Worm (Caenorhabditis elegans) whole organism, L4 larva: ENCODE results near the gene smc-4.

Experiments used
- F44E2.7 ChIP-seq: fragments of 200-800 bp; sonication (Bioruptor generic); IDR thresholded peaks from 2 replicates; pipeline ENCODE4 v2.1.2; 2022; ENCODE audit warnings: missing genetic modification characterization, missing compliant biosample characterization
- F49E8.2 ChIP-seq: sonication (generic microtip); optimal IDR thresholded peaks from 2 replicates; lab custom pipeline; 2016; ENCODE audit warnings: missing compliant biosample characterization, mild to moderate bottlenecking, missing genetic modification characterization, borderline replicate concordance
- R02D3.7 ChIP-seq: fragments of 150-350 bp; sonication (generic microtip); optimal IDR thresholded peaks from 3 replicates; lab custom pipeline; 2014; ENCODE audit warnings: missing biosample characterization, missing genetic modification characterization
- T20F7.1 ChIP-seq: fragments of 200-800 bp; sonication (Bioruptor generic); optimal IDR thresholded peaks from 2 replicates; lab custom pipeline; 2018; ENCODE audit warnings: mild to moderate bottlenecking, missing genetic modification characterization, missing compliant biosample characterization
- Y48G9A.11 ChIP-seq: fragments of 200-800 bp; sonication (Bioruptor generic); IDR thresholded peaks from 2 replicates; pipeline ENCODE4 v1.3.6; 2022; ENCODE audit warnings: missing genetic modification reagents, missing genetic modification characterization, missing compliant biosample characterization
- Y5F2A.4 ChIP-seq: fragments of 200-800 bp; sonication (Bioruptor generic); optimal IDR thresholded peaks from 2 replicates; lab custom pipeline; 2018; ENCODE audit warnings: mild to moderate bottlenecking, missing genetic modification characterization, missing compliant biosample characterization
- ZK337.2 ChIP-seq: fragments of 200-800 bp; sonication (Bioruptor generic); IDR thresholded peaks from 2 replicates; pipeline ENCODE4 v1.3.6; 2022; ENCODE audit warnings: missing genetic modification reagents, missing genetic modification characterization, missing compliant biosample characterization
- ZK546.5 ChIP-seq, 2 experiments: sonication (generic microtip); optimal IDR thresholded peaks; 2 replicates each; lab custom pipeline; 2017; ENCODE audit warnings: missing biosample characterization in 2 of 2, missing genetic modification characterization in 2 of 2
- aly-2 ChIP-seq: sonication (generic microtip); optimal IDR thresholded peaks from 2 replicates; lab custom pipeline; 2018; ENCODE audit warnings: missing biosample characterization, missing genetic modification characterization
- ama-1 ChIP-seq: fragments of 150-350 bp; optimal IDR thresholded peaks from 2 replicates; lab custom pipeline; 2014; ENCODE audit warnings: inconsistent platforms, mixed read lengths
- attf-4 ChIP-seq: sonication (generic microtip); optimal IDR thresholded peaks from 3 replicates; lab custom pipeline; 2017; ENCODE audit warnings: missing biosample characterization, missing genetic modification characterization
- ceh-82 ChIP-seq: sonication (generic microtip); optimal IDR thresholded peaks from 2 replicates; lab custom pipeline; 2017; ENCODE audit warnings: missing biosample characterization, missing genetic modification characterization
- cey-2 ChIP-seq: sonication (generic microtip); optimal IDR thresholded peaks from 3 replicates; lab custom pipeline; 2017; ENCODE audit warnings: missing genetic modification characterization, mild to moderate bottlenecking, missing compliant biosample characterization, antibody characterized with exemption, borderline replicate concordance; ENCODE audit not compliant: insufficient read depth
- ctbp-1 ChIP-seq: fragments of 200-800 bp; sonication (Bioruptor generic); IDR thresholded peaks from 2 replicates; pipeline ENCODE4 v1.3.6; 2022; ENCODE audit warnings: missing genetic modification reagents, missing genetic modification characterization, missing compliant biosample characterization
- dmd-6 ChIP-seq: fragments of 200-800 bp; sonication (Bioruptor generic); IDR thresholded peaks from 2 replicates; pipeline ENCODE4 v1.3.6; 2022; ENCODE audit warnings: missing genetic modification reagents, missing genetic modification characterization, missing compliant biosample characterization
- dmd-9 ChIP-seq: fragments of 200-800 bp; sonication (Bioruptor generic); IDR thresholded peaks from 2 replicates; pipeline ENCODE4 v1.3.6; 2022; ENCODE audit warnings: missing genetic modification reagents, missing genetic modification characterization, missing compliant biosample characterization
- dpl-1 ChIP-seq: fragments of 150-350 bp; optimal IDR thresholded peaks from 2 replicates; lab custom pipeline; 2014; ENCODE audit warnings: missing biosample characterization, missing genetic modification reagents, missing genetic modification characterization
- dve-1 ChIP-seq: sonication (generic microtip); optimal IDR thresholded peaks from 2 replicates; lab custom pipeline; 2017; ENCODE audit warnings: antibody characterized with exemption, mild to moderate bottlenecking, missing genetic modification characterization, missing compliant biosample characterization; ENCODE audit not compliant: insufficient read depth
- egl-27 ChIP-seq: sonication (generic microtip); optimal IDR thresholded peaks from 3 replicates; lab custom pipeline; 2017; ENCODE audit warnings: missing biosample characterization, missing genetic modification reagents, missing genetic modification characterization
- egl-43 ChIP-seq: fragments of 200-800 bp; sonication (Bioruptor generic); IDR thresholded peaks from 2 replicates; pipeline ENCODE4 v1.3.6; 2022; ENCODE audit warnings: missing genetic modification reagents, missing genetic modification characterization, missing compliant biosample characterization
- fkh-10 ChIP-seq: fragments of 150-350 bp; optimal IDR thresholded peaks from 2 replicates; lab custom pipeline; 2014; ENCODE audit warnings: missing biosample characterization, missing genetic modification reagents, missing genetic modification characterization
- hlh-11 ChIP-seq: fragments of 200-800 bp; sonication (Bioruptor generic); optimal IDR thresholded peaks from 2 replicates; lab custom pipeline; 2018; ENCODE audit warnings: mild to moderate bottlenecking, missing genetic modification characterization, missing compliant biosample characterization
- lin-13 ChIP-seq: fragments of 150-350 bp; optimal IDR thresholded peaks from 2 replicates; lab custom pipeline; 2014; ENCODE audit warnings: missing biosample characterization, missing genetic modification reagents, missing genetic modification characterization
- lin-39 ChIP-seq: fragments of 150-350 bp; optimal IDR thresholded peaks from 2 replicates; lab custom pipeline; 2014; ENCODE audit warnings: missing biosample characterization, missing genetic modification reagents, missing genetic modification characterization
- lsy-2 ChIP-seq, 2 experiments: fragments of 150-350 bp in 1 of 2; sonication (generic microtip) in 1 of 2; optimal IDR thresholded peaks; 2 replicates each; lab custom pipeline; 2014 to 2017; ENCODE audit warnings: missing biosample characterization in 2 of 2, missing genetic modification characterization in 2 of 2
- madf-5 ChIP-seq, 2 experiments: fragments of 200-800 bp; sonication (Bioruptor generic); IDR thresholded peaks; 2 replicates each; pipeline ENCODE4 v1.3.6; 2022; ENCODE audit warnings: missing compliant biosample characterization in 2 of 2, missing genetic modification characterization in 2 of 2
- mep-1 ChIP-seq: fragments of 150-350 bp; sonication (generic microtip); optimal IDR thresholded peaks from 3 replicates; lab custom pipeline; 2014; ENCODE audit warnings: missing biosample characterization, missing genetic modification characterization
- mes-2 ChIP-seq: sonication (generic microtip); optimal IDR thresholded peaks from 2 replicates; lab custom pipeline; 2016; ENCODE audit warnings: missing genotype, mild to moderate bottlenecking, missing genetic modification characterization, missing compliant biosample characterization; ENCODE audit not compliant: poor library complexity, severe bottlenecking
- nhr-111 ChIP-seq: fragments of 200-800 bp; sonication (Bioruptor generic); optimal IDR thresholded peaks from 2 replicates; lab custom pipeline; 2018; ENCODE audit warnings: mild to moderate bottlenecking, missing genetic modification characterization, missing compliant biosample characterization
- nhr-28 ChIP-seq: fragments of 150-350 bp; optimal IDR thresholded peaks from 2 replicates; lab custom pipeline; 2014; ENCODE audit warnings: missing biosample characterization, missing genetic modification characterization
- nhr-42 ChIP-seq: fragments of 200-800 bp; sonication (Bioruptor generic); IDR thresholded peaks from 2 replicates; pipeline ENCODE4 v1.3.6; 2022; ENCODE audit warnings: missing genetic modification characterization, missing compliant biosample characterization
- nhr-48 ChIP-seq: sonication (generic microtip); optimal IDR thresholded peaks from 2 replicates; lab custom pipeline; 2016; ENCODE audit warnings: mild to moderate bottlenecking, missing genetic modification characterization, missing compliant biosample characterization
- nhr-6 ChIP-seq: fragments of 150-350 bp; optimal IDR thresholded peaks from 2 replicates; lab custom pipeline; 2014; ENCODE audit warnings: missing biosample characterization, missing genetic modification characterization
- pha-4 ChIP-seq, 2 experiments: fragments of 150-350 bp in 1 of 2; fragments of 200-800 bp in 1 of 2; sonication (Bioruptor generic) in 1 of 2; IDR thresholded peaks in 1 of 2; optimal IDR thresholded peaks in 1 of 2; 2 replicates each; pipeline versions ENCODE4 v1.3.6 to Lab custom; 2014 to 2022; ENCODE audit warnings: missing genetic modification characterization in 2 of 2, missing genetic modification reagents in 2 of 2, missing biosample characterization in 1 of 2, missing compliant biosample characterization in 1 of 2
- pqm-1 ChIP-seq: sonication (generic microtip); optimal IDR thresholded peaks from 2 replicates; lab custom pipeline; 2017; ENCODE audit warnings: missing biosample characterization, missing genetic modification characterization
- set-16 ChIP-seq: fragments of 200-800 bp; sonication (Bioruptor generic); IDR thresholded peaks from 2 replicates; pipeline ENCODE4 v1.3.6; 2022; ENCODE audit warnings: missing genetic modification reagents, missing genetic modification characterization, missing compliant biosample characterization
- spr-1 ChIP-seq: sonication (generic microtip); optimal IDR thresholded peaks from 2 replicates; lab custom pipeline; 2016; ENCODE audit warnings: mild to moderate bottlenecking, missing genetic modification characterization, missing compliant biosample characterization
- spr-3 ChIP-seq: fragments of 200-800 bp; sonication (Bioruptor generic); optimal IDR thresholded peaks from 2 replicates; lab custom pipeline; 2018; ENCODE audit warnings: mild to moderate bottlenecking, missing genetic modification characterization, missing compliant biosample characterization
- unc-130 ChIP-seq: sonication (generic microtip); optimal IDR thresholded peaks from 2 replicates; lab custom pipeline; 2016; ENCODE audit warnings: missing genetic modification reagents, missing genetic modification characterization, missing compliant biosample characterization
- unc-62 ChIP-seq, 3 experiments: fragments of 150-350 bp in 1 of 3; sonication (generic microtip); optimal IDR thresholded peaks in 2 of 3; peaks in 1 of 3; 1 replicate in 1 of 3; 2 replicates in 2 of 3; lab custom pipeline; 2014 to 2017; ENCODE audit warnings: missing biosample characterization in 3 of 3, missing genetic modification characterization in 3 of 3, missing genetic modification reagents in 3 of 3, missing genotype in 1 of 3
- zip-2 ChIP-seq: fragments of 150-350 bp; optimal IDR thresholded peaks from 2 replicates; lab custom pipeline; 2014; ENCODE audit warnings: missing biosample characterization, missing genetic modification characterization
- ztf-7 ChIP-seq: fragments of 150-350 bp; optimal IDR thresholded peaks from 2 replicates; lab custom pipeline; 2014; ENCODE audit warnings: missing biosample characterization, missing genetic modification characterization

Gene smc-4

DNA sequence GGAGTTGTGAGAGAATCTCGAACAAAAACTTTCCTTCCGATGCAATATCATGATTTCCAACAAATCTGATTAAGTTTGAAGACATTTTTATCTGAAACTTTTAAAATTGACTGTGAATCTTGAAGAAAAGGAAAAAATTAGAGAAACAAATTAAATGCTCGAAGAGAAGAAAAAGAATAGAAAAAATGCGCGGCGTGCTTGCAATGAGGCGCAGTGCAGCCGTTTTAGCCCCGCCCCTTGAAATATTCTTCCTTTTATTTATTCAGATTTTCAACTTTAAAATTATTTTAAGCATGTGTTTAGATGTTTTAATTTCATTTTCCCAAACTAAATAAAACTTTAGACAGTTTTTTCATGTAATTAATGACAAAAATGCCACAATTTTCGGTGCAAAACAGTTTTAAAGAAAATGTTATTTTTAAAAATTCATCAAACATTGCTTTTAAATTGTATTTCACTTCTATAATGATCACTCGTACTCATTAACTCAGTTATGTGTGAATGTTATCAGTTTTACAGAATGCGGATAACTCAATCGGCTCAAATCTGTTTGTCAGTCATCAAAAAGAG is 44.9 kb upstream of the smc-4 start, which contains the start of the genes mrps-34 and cisd-3.1:
Gene mrps-34, minus strand, starts transcription at position 91 of the 570 bp plus-strand sequence.
Gene cisd-3.1, plus strand, starts transcription at position 520 of the 570 bp plus-strand sequence.
- TF ChIP-seq ctbp-1 (GFP tag; lab: Robert Waterston, UW) (no peak), ama-1 (lab: Kevin White, UChicago) (no peak), spr-1 (tag; lab: Kevin White, UChicago) (no peak), nhr-111 (GFP tag; lab: Kevin White, UChicago) (no peak), egl-43 (GFP tag; lab: Robert Waterston, UW) (no peak), nhr-48 (tag; lab: Kevin White, UChicago) (no peak), lsy-2 (tag; optimal IDR thresholded peaks at IDR 0.05; lab: Kevin White, UChicago) (peak in 1 of 2 experiments; percentile 46), pqm-1 (tag; lab: Kevin White, UChicago) (no peak), mes-2 (peak; percentile 54), F49E8.2 (no peak), dpl-1 (GFP tag; lab: Kevin White, UChicago) (peak; percentile 25), ZK546.5 (tag; optimal IDR thresholded peaks at IDR 0.05; lab: Kevin White, UChicago) (no peak), T20F7.1 (GFP tag; lab: Kevin White, UChicago) (no peak), madf-5 (GFP tag; IDR thresholded peaks at IDR 0.05; lab: Robert Waterston, UW) (no peak), set-16 (GFP tag; lab: Robert Waterston, UW) (no peak), attf-4 (tag; lab: Kevin White, UChicago) (no peak), nhr-28 (tag; lab: Kevin White, UChicago) (no peak), mep-1 (tag; lab: Kevin White, UChicago) (peak; percentile 20), aly-2 (tag; lab: Kevin White, UChicago) (no peak)

DNA sequence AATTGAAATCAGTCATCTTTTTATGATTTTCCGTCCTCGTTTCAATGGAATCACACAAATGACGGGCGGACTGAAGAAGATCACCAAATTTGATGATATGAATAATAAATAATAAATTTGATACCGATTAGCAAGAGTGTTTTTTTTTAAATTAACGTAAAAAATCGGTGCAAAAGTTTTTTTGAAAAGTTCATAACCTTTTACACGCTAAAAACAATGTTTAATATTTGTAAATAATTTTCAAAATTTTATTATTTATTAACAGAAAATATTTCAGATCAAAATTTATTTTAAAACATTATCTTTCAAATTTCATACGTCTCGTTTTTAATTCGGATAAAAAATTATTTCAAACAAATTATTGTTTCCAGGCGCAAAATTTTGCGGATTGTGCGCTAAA is 42.3 kb upstream of the smc-4 start, which contains the start of gene M88.3:
Gene M88.3, minus strand, starts transcription at position 101 of the 400 bp plus-strand sequence.
- TF ChIP-seq dmd-9 (no peak), Y5F2A.4 (GFP tag; lab: Kevin White, UChicago) (no peak)

- TF ChIP-seq unc-62 (GFP tag; optimal IDR thresholded peaks at IDR 0.05 in 1 of 2; lab: Kevin White, UChicago) (peak in 1 of 2 experiments; percentile 2), unc-62 (tag; optimal IDR thresholded peaks at IDR 0.05; lab: Kevin White, UChicago) (no peak), lin-39 (tag; lab: Kevin White, UChicago) (no peak)
Measured at ce11 chrIII:4548739-4549138, 38.6 kb upstream of the smc-4 start, which contains the start of gene M88.4. M88.4 (plus strand) TSS chrIII:4549039.

ce11 chrIII:4551963-4552362 is 35.3 kb upstream of the smc-4 start:
- TF ChIP-seq dve-1 (tag; lab: Kevin White, UChicago): peak; percentile 86
- TF ChIP-seq F44E2.7 (GFP tag; lab: Robert Waterston, UW): no peak
- TF ChIP-seq R02D3.7 (tag; lab: Kevin White, UChicago): no peak
- peak; percentile 58 for TF ChIP-seq pha-4 (GFP tag; IDR thresholded peaks at IDR 0.05; lab: Robert Waterston, UW)
- no peak for TF ChIP-seq pha-4 (tag; optimal IDR thresholded peaks at IDR 0.05; lab: Kevin White, UChicago)
- peak; percentile 42 for TF ChIP-seq nhr-6 (tag; lab: Kevin White, UChicago)
- no peak for TF ChIP-seq F49E8.2
- no peak for TF ChIP-seq unc-130
- TF ChIP-seq dmd-6: peak; percentile 89
- no peak for TF ChIP-seq spr-3 (GFP tag; lab: Kevin White, UChicago)
- no peak for TF ChIP-seq madf-5 (GFP tag; IDR thresholded peaks at IDR 0.05; lab: Robert Waterston, UW)
- TF ChIP-seq cey-2: no peak
- TF ChIP-seq T20F7.1 (GFP tag; lab: Kevin White, UChicago): peak; percentile 35
- TF ChIP-seq egl-27 (tag; lab: Kevin White, UChicago): no peak
- no peak for TF ChIP-seq ZK337.2
- TF ChIP-seq unc-62 (GFP tag; optimal IDR thresholded peaks at IDR 0.05 in 1 of 2; lab: Kevin White, UChicago): peak in 1 of 2 experiments; percentile 36
- TF ChIP-seq unc-62 (tag; optimal IDR thresholded peaks at IDR 0.05; lab: Kevin White, UChicago): no peak
- no peak for TF ChIP-seq ztf-7 (tag; lab: Kevin White, UChicago)
- TF ChIP-seq Y5F2A.4 (GFP tag; lab: Kevin White, UChicago): no peak
- peak; percentile 65; the same call in 1 of the 2 replicates for TF ChIP-seq ctbp-1 (GFP tag; lab: Robert Waterston, UW)
- no peak for TF ChIP-seq ceh-82 (tag; lab: Kevin White, UChicago)
- TF ChIP-seq fkh-10 (GFP tag; lab: Kevin White, UChicago): peak; percentile 31
- TF ChIP-seq dmd-9: no peak
- TF ChIP-seq zip-2 (tag; lab: Kevin White, UChicago): no peak
- TF ChIP-seq Y48G9A.11 (GFP tag; lab: Robert Waterston, UW): no peak
- peak; percentile 95 for TF ChIP-seq hlh-11 (tag; lab: Kevin White, UChicago)
- peak; percentile 74 for TF ChIP-seq lin-13 (GFP tag; lab: Kevin White, UChicago)
- TF ChIP-seq nhr-42: no peak
